Worm (Caenorhabditis elegans) whole organism, L2 larva: ENCODE measurements around the gene sra-11.

Experiments
- C34F6.9 ChIP-seq: fragments of 150-350 bp; optimal IDR thresholded peaks from 2 replicates; lab custom pipeline; 2014; ENCODE audit warnings: missing biosample characterization, missing genetic modification characterization
- F13H6.1 ChIP-seq: sonication (generic microtip); optimal IDR thresholded peaks from 2 replicates; lab custom pipeline; 2016; ENCODE audit warnings: missing genetic modification characterization, missing compliant biosample characterization
- R02D3.7 ChIP-seq: fragments of 150-350 bp; optimal IDR thresholded peaks from 2 replicates; lab custom pipeline; 2014; ENCODE audit warnings: missing biosample characterization, missing genetic modification characterization
- Y55F3AM.14 ChIP-seq: fragments of 200-800 bp; sonication (Bioruptor generic); optimal IDR thresholded peaks from 2 replicates; lab custom pipeline; 2018; ENCODE audit warnings: mild to moderate bottlenecking, missing genetic modification characterization, missing compliant biosample characterization
- ZK546.5 ChIP-seq: sonication (generic microtip); optimal IDR thresholded peaks from 2 replicates; lab custom pipeline; 2017; ENCODE audit warnings: missing biosample characterization, missing genetic modification characterization
- aly-2 ChIP-seq: fragments of 150-350 bp; optimal IDR thresholded peaks from 2 replicates; lab custom pipeline; 2014; ENCODE audit warnings: missing biosample characterization, missing genetic modification characterization
- ama-1 ChIP-seq: fragments of 150-350 bp; optimal IDR thresholded peaks from 2 replicates; lab custom pipeline; 2018; ENCODE audit warnings: inconsistent platforms
- blmp-1 ChIP-seq: sonication (generic microtip); optimal IDR thresholded peaks from 2 replicates; lab custom pipeline; 2017; ENCODE audit warnings: missing genetic modification characterization, mild to moderate bottlenecking, missing compliant biosample characterization, antibody characterized with exemption, moderate library complexity; ENCODE audit not compliant: insufficient read depth
- ceh-16 ChIP-seq: fragments of 150-350 bp; optimal IDR thresholded peaks from 2 replicates; lab custom pipeline; 2014; ENCODE audit warnings: missing biosample characterization, missing genetic modification characterization
- ceh-82 ChIP-seq: fragments of 150-350 bp; optimal IDR thresholded peaks from 2 replicates; lab custom pipeline; 2014; ENCODE audit warnings: missing biosample characterization, missing genetic modification characterization
- crh-2 ChIP-seq: sonication (generic microtip); optimal IDR thresholded peaks from 2 replicates; lab custom pipeline; 2017; ENCODE audit warnings: missing biosample characterization, missing genetic modification characterization
- dmd-4 ChIP-seq: sonication (generic microtip); optimal IDR thresholded peaks from 2 replicates; lab custom pipeline; 2017; ENCODE audit warnings: missing biosample characterization, missing genetic modification characterization
- elt-1 ChIP-seq: fragments of 150-350 bp; optimal IDR thresholded peaks from 2 replicates; lab custom pipeline; 2014; ENCODE audit warnings: missing biosample characterization, missing genetic modification characterization
- elt-3 ChIP-seq: sonication (generic microtip); optimal IDR thresholded peaks from 2 replicates; lab custom pipeline; 2017; ENCODE audit warnings: missing biosample characterization, missing genetic modification characterization
- fos-1 ChIP-seq: fragments of 150-350 bp; optimal IDR thresholded peaks from 2 replicates; lab custom pipeline; 2014; ENCODE audit warnings: missing biosample characterization, missing genetic modification characterization
- gmeb-1 ChIP-seq: fragments of 150-350 bp; optimal IDR thresholded peaks from 2 replicates; lab custom pipeline; 2014; ENCODE audit warnings: missing biosample characterization, missing genetic modification characterization
- lin-11 ChIP-seq: fragments of 150-350 bp; sonication (generic microtip); optimal IDR thresholded peaks from 2 replicates; lab custom pipeline; 2014; ENCODE audit warnings: missing biosample characterization, missing genetic modification characterization, inconsistent platforms, mixed read lengths
- lin-13 ChIP-seq: fragments of 150-350 bp; optimal IDR thresholded peaks from 2 replicates; lab custom pipeline; 2014; ENCODE audit warnings: missing biosample characterization, missing genetic modification reagents, missing genetic modification characterization
- lin-39 ChIP-seq: fragments of 150-350 bp; optimal IDR thresholded peaks from 2 replicates; lab custom pipeline; 2014; ENCODE audit warnings: missing biosample characterization, missing genetic modification reagents, missing genetic modification characterization
- lsy-2 ChIP-seq, 2 experiments: fragments of 150-350 bp in 1 of 2; sonication (generic microtip) in 1 of 2; optimal IDR thresholded peaks; 2 replicates each; lab custom pipeline; 2014 to 2017; ENCODE audit warnings: missing biosample characterization in 2 of 2, missing genetic modification characterization in 2 of 2
- mab-5 ChIP-seq: fragments of 150-350 bp; optimal IDR thresholded peaks from 2 replicates; lab custom pipeline; 2014; ENCODE audit warnings: missing biosample characterization, missing genetic modification characterization
- mbf-1 ChIP-seq: sonication (generic microtip); optimal IDR thresholded peaks from 2 replicates; lab custom pipeline; 2017; ENCODE audit warnings: missing biosample characterization, missing genetic modification characterization
- mdl-1 ChIP-seq, 2 experiments: fragments of 150-350 bp in 1 of 2; sonication (generic microtip) in 1 of 2; optimal IDR thresholded peaks; 2 replicates each; lab custom pipeline; 2017; ENCODE audit warnings: missing biosample characterization in 2 of 2, missing genetic modification characterization in 2 of 2
- nhr-10 ChIP-seq: sonication (generic microtip); optimal IDR thresholded peaks from 2 replicates; lab custom pipeline; 2017; ENCODE audit warnings: missing biosample characterization, missing genetic modification characterization
- nhr-11 ChIP-seq: fragments of 150-350 bp; optimal IDR thresholded peaks from 2 replicates; lab custom pipeline; 2014; ENCODE audit warnings: missing biosample characterization, missing genetic modification characterization
- nhr-12 ChIP-seq: fragments of 150-350 bp; optimal IDR thresholded peaks from 2 replicates; lab custom pipeline; 2014; ENCODE audit warnings: missing biosample characterization, missing genetic modification characterization
- nhr-129 ChIP-seq: fragments of 150-350 bp; optimal IDR thresholded peaks from 2 replicates; lab custom pipeline; 2014; ENCODE audit warnings: missing biosample characterization, missing genetic modification characterization
- nhr-21 ChIP-seq: fragments of 150-350 bp; optimal IDR thresholded peaks from 2 replicates; lab custom pipeline; 2014; ENCODE audit warnings: missing biosample characterization, missing genetic modification characterization
- nhr-23 ChIP-seq: fragments of 150-350 bp; optimal IDR thresholded peaks from 2 replicates; lab custom pipeline; 2014; ENCODE audit warnings: missing biosample characterization, missing genetic modification reagents, missing genetic modification characterization
- nhr-237 ChIP-seq: fragments of 150-350 bp; optimal IDR thresholded peaks from 2 replicates; lab custom pipeline; 2014; ENCODE audit warnings: missing biosample characterization, missing genetic modification characterization
- nhr-25 ChIP-seq: fragments of 150-350 bp; sonication (generic microtip); optimal IDR thresholded peaks from 3 replicates; lab custom pipeline; 2014; ENCODE audit warnings: missing biosample characterization, missing genetic modification characterization
- nhr-77 ChIP-seq: fragments of 150-350 bp; optimal IDR thresholded peaks from 2 replicates; lab custom pipeline; 2014; ENCODE audit warnings: missing biosample characterization, missing genetic modification characterization
- peb-1 ChIP-seq: fragments of 150-350 bp; optimal IDR thresholded peaks from 2 replicates; lab custom pipeline; 2014; ENCODE audit warnings: missing biosample characterization, missing genetic modification characterization
- sem-4 ChIP-seq: fragments of 150-350 bp; optimal IDR thresholded peaks from 2 replicates; lab custom pipeline; 2014; ENCODE audit warnings: missing biosample characterization, missing genetic modification reagents, missing genetic modification characterization
- sma-3 ChIP-seq: sonication (generic microtip); optimal IDR thresholded peaks from 2 replicates; lab custom pipeline; 2016; ENCODE audit warnings: missing genetic modification reagents, missing genetic modification characterization, missing compliant biosample characterization
- sma-9 ChIP-seq, 2 experiments: fragments of 150-350 bp in 1 of 2; sonication (generic microtip) in 1 of 2; optimal IDR thresholded peaks; 2 replicates each; lab custom pipeline; 2014 to 2016; ENCODE audit warnings: missing genetic modification characterization in 2 of 2, mild to moderate bottlenecking in 1 of 2, missing biosample characterization in 1 of 2, missing compliant biosample characterization in 1 of 2, missing genetic modification reagents in 1 of 2, moderate library complexity in 1 of 2
- snpc-4 ChIP-seq: fragments of 150-350 bp; optimal IDR thresholded peaks from 2 replicates; lab custom pipeline; 2014; ENCODE audit warnings: missing biosample characterization, missing genetic modification characterization
- unc-39 ChIP-seq: fragments of 150-350 bp; optimal IDR thresholded peaks from 2 replicates; lab custom pipeline; 2014; ENCODE audit warnings: missing biosample characterization, missing genetic modification characterization
- unc-55 ChIP-seq: fragments of 150-350 bp; sonication (generic microtip); optimal IDR thresholded peaks from 3 replicates; lab custom pipeline; 2014; ENCODE audit warnings: missing biosample characterization, missing genetic modification reagents, missing genetic modification characterization
- unc-62 ChIP-seq: fragments of 150-350 bp; optimal IDR thresholded peaks from 2 replicates; lab custom pipeline; 2014; ENCODE audit warnings: missing biosample characterization, missing genetic modification reagents, missing genetic modification characterization
- ztf-1 ChIP-seq: fragments of 200-800 bp; sonication (Bioruptor generic); conservative IDR thresholded peaks from 2 replicates; pipeline ENCODE4 v1.3.6; 2022; ENCODE audit warnings: missing genetic modification characterization, missing compliant biosample characterization
- ztf-4 ChIP-seq: fragments of 150-350 bp; optimal IDR thresholded peaks from 2 replicates; lab custom pipeline; 2014; ENCODE audit warnings: missing biosample characterization, missing genetic modification characterization

sra-11 gene

ce11 chrII:10885250-10885649 lies 24.9 kb downstream of the sra-11 start:
- TF ChIP-seq nhr-23 (tag; lab: Kevin White, UChicago) (no peak), fos-1 (tag; lab: Kevin White, UChicago) (no peak), nhr-25 (tag; lab: Kevin White, UChicago) (no peak), blmp-1 (tag; lab: Kevin White, UChicago) (no peak), elt-3 (tag; lab: Kevin White, UChicago) (no peak), mdl-1 (tag; optimal IDR thresholded peaks at IDR 0.05; lab: Kevin White, UChicago) (no peak), ceh-82 (tag; lab: Kevin White, UChicago) (no peak)

ce11 chrII:10884396-10884795 lies 25.7 kb downstream of the sra-11 start, which contains the start of gene egg-3:
TSS of gene egg-3 (minus strand) at chrII:10884441.
- TF ChIP-seq Y55F3AM.14 (GFP tag; lab: Kevin White, UChicago), result no peak
- TF ChIP-seq R02D3.7 (tag; lab: Kevin White, UChicago), result no peak
- no peak for TF ChIP-seq elt-3 (tag; lab: Kevin White, UChicago)
- TF ChIP-seq ztf-1 (GFP tag; lab: Robert Waterston, UW), result no peak
- no peak for TF ChIP-seq lin-11 (tag; lab: Kevin White, UChicago)
- TF ChIP-seq aly-2 (tag; lab: Kevin White, UChicago), result no peak
- no peak for TF ChIP-seq unc-55
- no peak for TF ChIP-seq nhr-12
- TF ChIP-seq nhr-23 (tag; lab: Kevin White, UChicago), result no peak
- no peak for TF ChIP-seq lin-39
- TF ChIP-seq C34F6.9, result no peak
- TF ChIP-seq nhr-129 (tag; lab: Kevin White, UChicago), result no peak
- TF ChIP-seq sma-3, result no peak

DNA sequence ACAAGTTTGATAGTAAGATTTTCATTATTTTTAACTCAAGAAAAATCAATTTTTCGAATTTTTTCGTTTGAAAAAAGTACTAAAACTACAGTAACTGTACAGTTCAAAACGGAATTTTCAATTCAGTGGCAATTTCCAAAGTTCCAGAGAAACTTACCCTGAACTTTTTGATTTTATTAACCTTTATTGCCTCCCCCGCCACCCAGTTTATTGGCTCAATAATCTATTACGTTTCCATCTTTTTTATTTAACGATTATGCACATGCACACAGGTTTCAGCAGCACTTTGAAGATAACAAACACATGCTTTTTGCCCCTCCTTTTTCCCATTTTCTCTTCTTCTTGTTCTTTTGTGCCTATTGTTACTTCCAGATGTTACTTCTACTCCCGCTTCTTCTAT lies 29.5 kb downstream of the sra-11 start, which contains the start of gene lurp-1:
lurp-1 (plus strand) TSS at position 301 of the 400 bp plus-strand sequence.
- TF ChIP-seq F13H6.1, result no peak
- no peak for TF ChIP-seq ama-1 (lab: Kevin White, UChicago)
- TF ChIP-seq nhr-25 (tag; lab: Kevin White, UChicago), result no peak
- no peak for TF ChIP-seq fos-1 (tag; lab: Kevin White, UChicago)
- no peak for TF ChIP-seq blmp-1 (tag; lab: Kevin White, UChicago)
- no peak for TF ChIP-seq nhr-11 (tag; lab: Kevin White, UChicago)
- TF ChIP-seq mab-5, result no peak
- no peak for TF ChIP-seq unc-62 (GFP tag; lab: Kevin White, UChicago)
- no peak for TF ChIP-seq sma-3
- no peak for TF ChIP-seq ztf-4 (tag; lab: Kevin White, UChicago)

ce11 chrII:10873631-10874030 lies 36.5 kb downstream of the sra-11 start, which contains the start of gene orc-2:
TSS of gene orc-2 (plus strand) at chrII:10873931.
- TF ChIP-seq lin-39 (no peak), snpc-4 (no peak), dmd-4 (tag; lab: Kevin White, UChicago) (no peak), nhr-129 (tag; lab: Kevin White, UChicago) (no peak), unc-39 (no peak), aly-2 (tag; lab: Kevin White, UChicago) (no peak), elt-1 (tag; lab: Kevin White, UChicago) (no peak), nhr-25 (tag; lab: Kevin White, UChicago) (no peak), mab-5 (no peak), ztf-1 (GFP tag; lab: Robert Waterston, UW) (no peak), ZK546.5 (no peak), gmeb-1 (tag; lab: Kevin White, UChicago) (no peak), nhr-10 (tag; lab: Kevin White, UChicago) (no peak), unc-55 (no peak), blmp-1 (tag; lab: Kevin White, UChicago) (no peak), unc-62 (GFP tag; lab: Kevin White, UChicago) (no peak), mdl-1 (tag; optimal IDR thresholded peaks at IDR 0.05; lab: Kevin White, UChicago) (no peak), sma-3 (no peak), nhr-77 (tag; lab: Kevin White, UChicago) (no peak)
- TF ChIP-seq, all 48 proteins: peak for 0

- TF ChIP-seq lin-13 (GFP tag; lab: Kevin White, UChicago) (peak; percentile 78), F13H6.1 (peak; percentile 79), lin-39 (no peak), Y55F3AM.14 (GFP tag; lab: Kevin White, UChicago) (no peak), lin-11 (tag; lab: Kevin White, UChicago) (peak; percentile 88), gmeb-1 (tag; lab: Kevin White, UChicago) (peak; percentile 74), ztf-4 (tag; lab: Kevin White, UChicago) (peak; percentile 44), ceh-82 (tag; lab: Kevin White, UChicago) (peak; percentile 22), fos-1 (tag; lab: Kevin White, UChicago) (peak; percentile 53), nhr-21 (peak; percentile 60), sma-9 (GFP tag; optimal IDR thresholded peaks at IDR 0.05; lab: Kevin White, UChicago) (peak; percentile 87), sma-9 (tag; optimal IDR thresholded peaks at IDR 0.05; lab: Kevin White, UChicago) (no peak), peb-1 (tag; lab: Kevin White, UChicago) (no peak), nhr-25 (tag; lab: Kevin White, UChicago) (peak; percentile 72), mbf-1 (tag; lab: Kevin White, UChicago) (no peak), nhr-129 (tag; lab: Kevin White, UChicago) (peak; percentile 48), crh-2 (peak; percentile 92), elt-3 (tag; lab: Kevin White, UChicago) (no peak), nhr-237 (no peak), lsy-2 (tag; optimal IDR thresholded peaks at IDR 0.05; lab: Kevin White, UChicago) (peak; percentile 79 to 95), R02D3.7 (tag; lab: Kevin White, UChicago) (peak; percentile 94), unc-55 (peak; percentile 90), sem-4 (tag; lab: Kevin White, UChicago) (peak; percentile 58), nhr-23 (tag; lab: Kevin White, UChicago) (no peak), ceh-16 (tag; lab: Kevin White, UChicago) (peak; percentile 57)
These were observed 37.6 kb downstream of the sra-11 start, which contains the start of the genes cyn-4 and copz-1 for ce11 chrII:10872541-10872940. TSS of gene cyn-4 (minus strand) at chrII:10872611. TSS of gene copz-1 (plus strand) at chrII:10872879.
